Worm (Caenorhabditis elegans) whole organism, L4 larva: ENCODE results near the gene C44B7.11.

Source experiments
- F37D6.2 ChIP-seq: sonication (generic microtip); optimal IDR thresholded peaks from 2 replicates; lab custom pipeline; 2016; ENCODE audit warnings: mild to moderate bottlenecking, missing genetic modification characterization, missing compliant biosample characterization
- F49E8.2 ChIP-seq: sonication (generic microtip); optimal IDR thresholded peaks from 2 replicates; lab custom pipeline; 2016; ENCODE audit warnings: missing compliant biosample characterization, mild to moderate bottlenecking, missing genetic modification characterization, borderline replicate concordance
- Y48G9A.11 ChIP-seq: fragments of 200-800 bp; sonication (Bioruptor generic); IDR thresholded peaks from 2 replicates; pipeline ENCODE4 v1.3.6; 2022; ENCODE audit warnings: missing genetic modification reagents, missing genetic modification characterization, missing compliant biosample characterization
- ZK337.2 ChIP-seq: fragments of 200-800 bp; sonication (Bioruptor generic); IDR thresholded peaks from 2 replicates; pipeline ENCODE4 v1.3.6; 2022; ENCODE audit warnings: missing genetic modification reagents, missing genetic modification characterization, missing compliant biosample characterization
- aly-2 ChIP-seq: sonication (generic microtip); optimal IDR thresholded peaks from 2 replicates; lab custom pipeline; 2018; ENCODE audit warnings: missing biosample characterization, missing genetic modification characterization
- arid-1 ChIP-seq: fragments of 200-800 bp; sonication (Bioruptor generic); conservative IDR thresholded peaks from 2 replicates; pipeline ENCODE4 v1.3.6; 2022; ENCODE audit warnings: missing genetic modification reagents, missing genetic modification characterization, missing compliant biosample characterization
- ceh-32 ChIP-seq: sonication (generic microtip); optimal IDR thresholded peaks from 2 replicates; lab custom pipeline; 2016; ENCODE audit warnings: mild to moderate bottlenecking, missing genetic modification characterization, missing compliant biosample characterization; ENCODE audit not compliant: poor library complexity
- ceh-44 ChIP-seq: fragments of 200-800 bp; sonication (Bioruptor generic); IDR thresholded peaks from 2 replicates; pipeline ENCODE4 v1.3.6; 2022; ENCODE audit warnings: missing genetic modification reagents, missing genetic modification characterization, missing compliant biosample characterization
- daf-16 ChIP-seq, 3 experiments: sonication (generic microtip); optimal IDR thresholded peaks; 2 replicates each; lab custom pipeline; 2016 to 2017; ENCODE audit warnings: missing genetic modification characterization in 3 of 3, missing genetic modification reagents in 3 of 3, mild to moderate bottlenecking in 2 of 3, missing compliant biosample characterization in 2 of 3, missing biosample characterization in 1 of 3, moderate library complexity in 1 of 3
- dmd-6 ChIP-seq: fragments of 200-800 bp; sonication (Bioruptor generic); IDR thresholded peaks from 2 replicates; pipeline ENCODE4 v1.3.6; 2022; ENCODE audit warnings: missing genetic modification reagents, missing genetic modification characterization, missing compliant biosample characterization
- dmd-8 ChIP-seq: fragments of 200-800 bp; sonication (Bioruptor generic); IDR thresholded peaks from 2 replicates; pipeline ENCODE4 v1.3.6; 2022; ENCODE audit warnings: missing genetic modification characterization, missing compliant biosample characterization
- duxl-1 ChIP-seq: sonication (generic microtip); optimal IDR thresholded peaks from 2 replicates; lab custom pipeline; 2016; ENCODE audit warnings: mild to moderate bottlenecking, missing genetic modification characterization, moderate library complexity, missing compliant biosample characterization; ENCODE audit not compliant: poor library complexity
- dve-1 ChIP-seq: sonication (generic microtip); optimal IDR thresholded peaks from 2 replicates; lab custom pipeline; 2017; ENCODE audit warnings: antibody characterized with exemption, mild to moderate bottlenecking, missing genetic modification characterization, missing compliant biosample characterization; ENCODE audit not compliant: insufficient read depth
- egl-27 ChIP-seq: sonication (generic microtip); optimal IDR thresholded peaks from 3 replicates; lab custom pipeline; 2017; ENCODE audit warnings: missing biosample characterization, missing genetic modification reagents, missing genetic modification characterization
- fkh-10 ChIP-seq: fragments of 150-350 bp; optimal IDR thresholded peaks from 2 replicates; lab custom pipeline; 2014; ENCODE audit warnings: missing biosample characterization, missing genetic modification reagents, missing genetic modification characterization
- hif-1 ChIP-seq, 2 experiments: sonication (generic microtip); optimal IDR thresholded peaks; 2 replicates each; lab custom pipeline; 2016 to 2017; ENCODE audit warnings: missing compliant biosample characterization in 2 of 2, missing genetic modification characterization in 2 of 2, missing genetic modification reagents in 2 of 2, missing genotype in 2 of 2, mild to moderate bottlenecking in 1 of 2
- hlh-11 ChIP-seq: fragments of 200-800 bp; sonication (Bioruptor generic); optimal IDR thresholded peaks from 2 replicates; lab custom pipeline; 2018; ENCODE audit warnings: mild to moderate bottlenecking, missing genetic modification characterization, missing compliant biosample characterization
- jun-1 ChIP-seq: fragments of 150-350 bp; optimal IDR thresholded peaks from 2 replicates; lab custom pipeline; 2014; ENCODE audit warnings: missing biosample characterization, missing genetic modification reagents, missing genetic modification characterization
- lim-7 ChIP-seq: fragments of 200-800 bp; sonication (Bioruptor generic); IDR thresholded peaks from 2 replicates; pipeline ENCODE4 v1.3.6; 2022; ENCODE audit warnings: missing genetic modification characterization, missing compliant biosample characterization
- lin-1 ChIP-seq: fragments of 200-800 bp; sonication (Bioruptor generic); IDR thresholded peaks from 2 replicates; pipeline ENCODE4 v1.3.6; 2022; ENCODE audit warnings: missing genetic modification reagents, missing genetic modification characterization, missing compliant biosample characterization
- lin-39 ChIP-seq: fragments of 150-350 bp; optimal IDR thresholded peaks from 2 replicates; lab custom pipeline; 2014; ENCODE audit warnings: missing biosample characterization, missing genetic modification reagents, missing genetic modification characterization
- mes-2 ChIP-seq: sonication (generic microtip); optimal IDR thresholded peaks from 2 replicates; lab custom pipeline; 2016; ENCODE audit warnings: missing genotype, mild to moderate bottlenecking, missing genetic modification characterization, missing compliant biosample characterization; ENCODE audit not compliant: poor library complexity, severe bottlenecking
- mxl-2 ChIP-seq: fragments of 200-800 bp; sonication (Bioruptor generic); conservative IDR thresholded peaks from 2 replicates; pipeline ENCODE4 v1.3.6; 2022; ENCODE audit warnings: missing genetic modification reagents, missing genetic modification characterization, missing compliant biosample characterization
- mxl-3 ChIP-seq: fragments of 200-800 bp; sonication (Bioruptor generic); optimal IDR thresholded peaks from 2 replicates; lab custom pipeline; 2018; ENCODE audit warnings: mild to moderate bottlenecking, missing genetic modification characterization, missing compliant biosample characterization
- nhr-42 ChIP-seq: fragments of 200-800 bp; sonication (Bioruptor generic); IDR thresholded peaks from 2 replicates; pipeline ENCODE4 v1.3.6; 2022; ENCODE audit warnings: missing genetic modification characterization, missing compliant biosample characterization
- nhr-48 ChIP-seq: sonication (generic microtip); optimal IDR thresholded peaks from 2 replicates; lab custom pipeline; 2016; ENCODE audit warnings: mild to moderate bottlenecking, missing genetic modification characterization, missing compliant biosample characterization
- nhr-77 ChIP-seq: fragments of 150-350 bp; optimal IDR thresholded peaks from 2 replicates; lab custom pipeline; 2014; ENCODE audit warnings: missing biosample characterization, missing genetic modification characterization
- pha-4 ChIP-seq, 2 experiments: fragments of 150-350 bp in 1 of 2; fragments of 200-800 bp in 1 of 2; sonication (Bioruptor generic) in 1 of 2; IDR thresholded peaks in 1 of 2; optimal IDR thresholded peaks in 1 of 2; 2 replicates each; pipeline versions ENCODE4 v1.3.6 to Lab custom; 2014 to 2022; ENCODE audit warnings: missing genetic modification characterization in 2 of 2, missing genetic modification reagents in 2 of 2, missing biosample characterization in 1 of 2, missing compliant biosample characterization in 1 of 2
- saeg-2 ChIP-seq: fragments of 200-800 bp; sonication (Bioruptor generic); IDR thresholded peaks from 2 replicates; pipeline ENCODE4 v1.3.6; 2022; ENCODE audit warnings: missing genetic modification reagents, missing genetic modification characterization, missing compliant biosample characterization
- sdz-12 ChIP-seq: fragments of 200-800 bp; sonication (Bioruptor generic); optimal IDR thresholded peaks from 2 replicates; lab custom pipeline; 2018; ENCODE audit warnings: mild to moderate bottlenecking, missing genetic modification characterization, missing compliant biosample characterization
- set-16 ChIP-seq: fragments of 200-800 bp; sonication (Bioruptor generic); IDR thresholded peaks from 2 replicates; pipeline ENCODE4 v1.3.6; 2022; ENCODE audit warnings: missing genetic modification reagents, missing genetic modification characterization, missing compliant biosample characterization
- skn-1 ChIP-seq: fragments of 150-350 bp; optimal IDR thresholded peaks from 2 replicates; lab custom pipeline; 2014; ENCODE audit warnings: missing biosample characterization, missing genetic modification characterization
- tra-1 ChIP-seq: fragments of 200-800 bp; sonication (Bioruptor generic); IDR thresholded peaks from 2 replicates; pipeline ENCODE4 v1.3.6; 2022; ENCODE audit warnings: missing genetic modification reagents, missing genetic modification characterization, missing compliant biosample characterization
- unc-62 ChIP-seq, 3 experiments: fragments of 150-350 bp in 1 of 3; sonication (generic microtip); optimal IDR thresholded peaks in 2 of 3; peaks in 1 of 3; 1 replicate in 1 of 3; 2 replicates in 2 of 3; lab custom pipeline; 2014 to 2017; ENCODE audit warnings: missing biosample characterization in 3 of 3, missing genetic modification characterization in 3 of 3, missing genetic modification reagents in 3 of 3, missing genotype in 1 of 3
- vab-7 ChIP-seq: fragments of 200-800 bp; sonication (Bioruptor generic); IDR thresholded peaks from 2 replicates; pipeline ENCODE4 v1.3.6; 2022; ENCODE audit warnings: missing genetic modification reagents, missing genetic modification characterization, missing compliant biosample characterization
- zag-1 ChIP-seq: fragments of 150-350 bp; optimal IDR thresholded peaks from 2 replicates; lab custom pipeline; 2014; ENCODE audit warnings: missing biosample characterization, missing genetic modification characterization
- zfp-2 ChIP-seq: sonication (generic microtip); optimal IDR thresholded peaks from 2 replicates; lab custom pipeline; 2016; ENCODE audit warnings: mild to moderate bottlenecking, missing genetic modification characterization, missing compliant biosample characterization
- zip-11 ChIP-seq: fragments of 200-800 bp; sonication (Bioruptor generic); IDR thresholded peaks from 2 replicates; pipeline ENCODE4 v1.3.6; 2022; ENCODE audit warnings: missing genetic modification characterization, missing compliant biosample characterization
- zip-2 ChIP-seq: fragments of 150-350 bp; optimal IDR thresholded peaks from 2 replicates; lab custom pipeline; 2014; ENCODE audit warnings: missing biosample characterization, missing genetic modification characterization
- ztf-11 ChIP-seq: fragments of 150-350 bp; optimal IDR thresholded peaks from 2 replicates; lab custom pipeline; 2014; ENCODE audit warnings: missing biosample characterization, missing genetic modification characterization

Gene C44B7.11

ce11 chrII:6872493-6872892 is 24.8 kb downstream of the C44B7.11 start, which contains the start of gene C44B7.5:
Gene C44B7.5, minus strand, starts transcription at chrII:6872593.
- TF ChIP-seq lim-7 (GFP tag; lab: Robert Waterston, UW): no peak
- TF ChIP-seq daf-16 (GFP tag; optimal IDR thresholded peaks at IDR 0.05; lab: Kevin White, UChicago): no peak
- TF ChIP-seq daf-16 (tag; optimal IDR thresholded peaks at IDR 0.05; lab: Kevin White, UChicago): no peak
- no peak for TF ChIP-seq pha-4 (GFP tag; IDR thresholded peaks at IDR 0.05; lab: Robert Waterston, UW)
- TF ChIP-seq pha-4 (tag; optimal IDR thresholded peaks at IDR 0.05; lab: Kevin White, UChicago): no peak
- TF ChIP-seq dmd-8 (GFP tag; lab: Robert Waterston, UW): no peak
- no peak for TF ChIP-seq zip-2 (tag; lab: Kevin White, UChicago)
- no peak for TF ChIP-seq hif-1 (tag; optimal IDR thresholded peaks at IDR 0.05; lab: Kevin White, UChicago)
- TF ChIP-seq nhr-42 (GFP tag; lab: Robert Waterston, UW): no peak
- TF ChIP-seq ceh-44: no peak
- no peak for TF ChIP-seq arid-1 (GFP tag; lab: Robert Waterston, UW)

ce11 chrII:6870803-6871202 is 26.5 kb downstream of the C44B7.11 start, which contains the start of gene clhm-1:
Gene clhm-1, minus strand, starts transcription at chrII:6871009.
- TF ChIP-seq nhr-48 (tag; lab: Kevin White, UChicago) (no peak), daf-16 (GFP tag; optimal IDR thresholded peaks at IDR 0.05; lab: Kevin White, UChicago) (peak in 1 of 2 experiments; percentile 21), daf-16 (tag; optimal IDR thresholded peaks at IDR 0.05; lab: Kevin White, UChicago) (no peak), dve-1 (no peak)
- TF ChIP-seq, all 104 proteins: peak for 1

ce11 chrII:6863652-6864051 is 33.7 kb downstream of the C44B7.11 start, which contains the start of gene aff-1:
Gene aff-1, minus strand, starts transcription at chrII:6863752.
- no peak for TF ChIP-seq zfp-2 (tag; lab: Kevin White, UChicago)
- no peak for TF ChIP-seq dve-1
- TF ChIP-seq F49E8.2: no peak
- no peak for TF ChIP-seq mxl-2 (GFP tag; lab: Robert Waterston, UW)
- TF ChIP-seq arid-1 (GFP tag; lab: Robert Waterston, UW): no peak
- TF ChIP-seq zip-11 (GFP tag; lab: Robert Waterston, UW): no peak
- no peak for TF ChIP-seq zag-1 (tag; lab: Kevin White, UChicago)
- no peak for TF ChIP-seq skn-1 (tag; lab: Kevin White, UChicago)

- no peak for TF ChIP-seq aly-2 (tag; lab: Kevin White, UChicago)
- TF ChIP-seq vab-7 (GFP tag; lab: Robert Waterston, UW): no peak
- TF ChIP-seq lin-1: no peak
- no peak for TF ChIP-seq duxl-1 (tag; lab: Kevin White, UChicago)
- no peak for TF ChIP-seq sdz-12 (GFP tag; lab: Kevin White, UChicago)
- no peak for TF ChIP-seq hlh-11 (tag; lab: Kevin White, UChicago)
- TF ChIP-seq unc-62 (GFP tag; optimal IDR thresholded peaks at IDR 0.05 in 1 of 2; lab: Kevin White, UChicago): no peak
- TF ChIP-seq unc-62 (tag; optimal IDR thresholded peaks at IDR 0.05; lab: Kevin White, UChicago): no peak
- TF ChIP-seq saeg-2 (GFP tag; lab: Robert Waterston, UW): no peak
These were observed 37.3 kb downstream of the C44B7.11 start for ce11 chrII:6860043-6860442.

ce11 chrII:6858835-6859234 is 38.5 kb downstream of the C44B7.11 start:
- no peak for TF ChIP-seq lin-39 (tag; lab: Kevin White, UChicago)
- TF ChIP-seq nhr-77: no peak
- TF ChIP-seq arid-1 (GFP tag; lab: Robert Waterston, UW): no peak
- no peak for TF ChIP-seq set-16 (GFP tag; lab: Robert Waterston, UW)
- TF ChIP-seq mxl-3 (GFP tag; lab: Kevin White, UChicago): peak; percentile 53
- no peak for TF ChIP-seq ZK337.2 (GFP tag; lab: Robert Waterston, UW)
- peak; percentile 46; the same call in 1 of the 2 replicates for TF ChIP-seq dmd-6 (GFP tag; lab: Robert Waterston, UW)
- no peak for TF ChIP-seq egl-27 (tag; lab: Kevin White, UChicago)
- TF ChIP-seq unc-62 (GFP tag; optimal IDR thresholded peaks at IDR 0.05 in 1 of 2; lab: Kevin White, UChicago): peak in 1 of 2 experiments; percentile 97
- no peak for TF ChIP-seq unc-62 (tag; optimal IDR thresholded peaks at IDR 0.05; lab: Kevin White, UChicago)
- TF ChIP-seq vab-7 (GFP tag; lab: Robert Waterston, UW): no peak
- TF ChIP-seq fkh-10: no peak
- TF ChIP-seq nhr-42 (GFP tag; lab: Robert Waterston, UW): no peak
- peak; percentile 74 for TF ChIP-seq mes-2 (tag; lab: Kevin White, UChicago)
- no peak for TF ChIP-seq ztf-11 (tag; lab: Kevin White, UChicago)
- no peak for TF ChIP-seq mxl-2 (GFP tag; lab: Robert Waterston, UW)
- no peak for TF ChIP-seq F37D6.2 (tag; lab: Kevin White, UChicago)
- no peak for TF ChIP-seq ceh-32 (tag; lab: Kevin White, UChicago)
- no peak for TF ChIP-seq tra-1
- no peak for TF ChIP-seq Y48G9A.11 (GFP tag; lab: Robert Waterston, UW)
- TF ChIP-seq jun-1 (tag; lab: Kevin White, UChicago): no peak
